Worm (Caenorhabditis elegans) whole organism, L2 larva: ENCODE measurements around the gene sra-2.

Experiments used
- C34F6.9 ChIP-seq: fragments of 150-350 bp; optimal IDR thresholded peaks from 2 replicates; lab custom pipeline; 2014; ENCODE audit warnings: missing biosample characterization, missing genetic modification characterization
- F13H6.1 ChIP-seq: sonication (generic microtip); optimal IDR thresholded peaks from 2 replicates; lab custom pipeline; 2016; ENCODE audit warnings: missing genetic modification characterization, missing compliant biosample characterization
- Y55F3AM.14 ChIP-seq: fragments of 200-800 bp; sonication (Bioruptor generic); optimal IDR thresholded peaks from 2 replicates; lab custom pipeline; 2018; ENCODE audit warnings: mild to moderate bottlenecking, missing genetic modification characterization, missing compliant biosample characterization
- ZK546.5 ChIP-seq: sonication (generic microtip); optimal IDR thresholded peaks from 2 replicates; lab custom pipeline; 2017; ENCODE audit warnings: missing biosample characterization, missing genetic modification characterization
- aly-2 ChIP-seq: fragments of 150-350 bp; optimal IDR thresholded peaks from 2 replicates; lab custom pipeline; 2014; ENCODE audit warnings: missing biosample characterization, missing genetic modification characterization
- ama-1 ChIP-seq: fragments of 150-350 bp; optimal IDR thresholded peaks from 2 replicates; lab custom pipeline; 2018; ENCODE audit warnings: inconsistent platforms
- blmp-1 ChIP-seq: sonication (generic microtip); optimal IDR thresholded peaks from 2 replicates; lab custom pipeline; 2017; ENCODE audit warnings: missing genetic modification characterization, mild to moderate bottlenecking, missing compliant biosample characterization, antibody characterized with exemption, moderate library complexity; ENCODE audit not compliant: insufficient read depth
- ceh-16 ChIP-seq: fragments of 150-350 bp; optimal IDR thresholded peaks from 2 replicates; lab custom pipeline; 2014; ENCODE audit warnings: missing biosample characterization, missing genetic modification characterization
- crh-2 ChIP-seq: sonication (generic microtip); optimal IDR thresholded peaks from 2 replicates; lab custom pipeline; 2017; ENCODE audit warnings: missing biosample characterization, missing genetic modification characterization
- egl-27 ChIP-seq: sonication (generic microtip); optimal IDR thresholded peaks from 3 replicates; lab custom pipeline; 2017; ENCODE audit warnings: missing biosample characterization, missing genetic modification reagents, missing genetic modification characterization
- fos-1 ChIP-seq: fragments of 150-350 bp; optimal IDR thresholded peaks from 2 replicates; lab custom pipeline; 2014; ENCODE audit warnings: missing biosample characterization, missing genetic modification characterization
- gmeb-1 ChIP-seq: fragments of 150-350 bp; optimal IDR thresholded peaks from 2 replicates; lab custom pipeline; 2014; ENCODE audit warnings: missing biosample characterization, missing genetic modification characterization
- lin-11 ChIP-seq: fragments of 150-350 bp; sonication (generic microtip); optimal IDR thresholded peaks from 2 replicates; lab custom pipeline; 2014; ENCODE audit warnings: missing biosample characterization, missing genetic modification characterization, inconsistent platforms, mixed read lengths
- lsy-2 ChIP-seq, 2 experiments: fragments of 150-350 bp in 1 of 2; sonication (generic microtip) in 1 of 2; optimal IDR thresholded peaks; 2 replicates each; lab custom pipeline; 2014 to 2017; ENCODE audit warnings: missing biosample characterization in 2 of 2, missing genetic modification characterization in 2 of 2
- mab-5 ChIP-seq: fragments of 150-350 bp; optimal IDR thresholded peaks from 2 replicates; lab custom pipeline; 2014; ENCODE audit warnings: missing biosample characterization, missing genetic modification characterization
- mdl-1 ChIP-seq, 2 experiments: fragments of 150-350 bp in 1 of 2; sonication (generic microtip) in 1 of 2; optimal IDR thresholded peaks; 2 replicates each; lab custom pipeline; 2017; ENCODE audit warnings: missing biosample characterization in 2 of 2, missing genetic modification characterization in 2 of 2
- nhr-129 ChIP-seq: fragments of 150-350 bp; optimal IDR thresholded peaks from 2 replicates; lab custom pipeline; 2014; ENCODE audit warnings: missing biosample characterization, missing genetic modification characterization
- nhr-21 ChIP-seq: fragments of 150-350 bp; optimal IDR thresholded peaks from 2 replicates; lab custom pipeline; 2014; ENCODE audit warnings: missing biosample characterization, missing genetic modification characterization
- nhr-23 ChIP-seq: fragments of 150-350 bp; optimal IDR thresholded peaks from 2 replicates; lab custom pipeline; 2014; ENCODE audit warnings: missing biosample characterization, missing genetic modification reagents, missing genetic modification characterization
- nhr-25 ChIP-seq: fragments of 150-350 bp; sonication (generic microtip); optimal IDR thresholded peaks from 3 replicates; lab custom pipeline; 2014; ENCODE audit warnings: missing biosample characterization, missing genetic modification characterization
- nhr-6 ChIP-seq: fragments of 150-350 bp; optimal IDR thresholded peaks from 2 replicates; lab custom pipeline; 2014; ENCODE audit warnings: missing biosample characterization, missing genetic modification characterization
- nhr-77 ChIP-seq: fragments of 150-350 bp; optimal IDR thresholded peaks from 2 replicates; lab custom pipeline; 2014; ENCODE audit warnings: missing biosample characterization, missing genetic modification characterization
- peb-1 ChIP-seq: fragments of 150-350 bp; optimal IDR thresholded peaks from 2 replicates; lab custom pipeline; 2014; ENCODE audit warnings: missing biosample characterization, missing genetic modification characterization
- sem-4 ChIP-seq: fragments of 150-350 bp; optimal IDR thresholded peaks from 2 replicates; lab custom pipeline; 2014; ENCODE audit warnings: missing biosample characterization, missing genetic modification reagents, missing genetic modification characterization
- skn-1 ChIP-seq: sonication (generic microtip); optimal IDR thresholded peaks from 2 replicates; lab custom pipeline; 2017; ENCODE audit warnings: missing biosample characterization, missing genetic modification characterization
- sma-3 ChIP-seq: sonication (generic microtip); optimal IDR thresholded peaks from 2 replicates; lab custom pipeline; 2016; ENCODE audit warnings: missing genetic modification reagents, missing genetic modification characterization, missing compliant biosample characterization
- sma-9 ChIP-seq, 2 experiments: fragments of 150-350 bp in 1 of 2; sonication (generic microtip) in 1 of 2; optimal IDR thresholded peaks; 2 replicates each; lab custom pipeline; 2014 to 2016; ENCODE audit warnings: missing genetic modification characterization in 2 of 2, mild to moderate bottlenecking in 1 of 2, missing biosample characterization in 1 of 2, missing compliant biosample characterization in 1 of 2, missing genetic modification reagents in 1 of 2, moderate library complexity in 1 of 2
- unc-39 ChIP-seq: fragments of 150-350 bp; optimal IDR thresholded peaks from 2 replicates; lab custom pipeline; 2014; ENCODE audit warnings: missing biosample characterization, missing genetic modification characterization
- unc-55 ChIP-seq: fragments of 150-350 bp; sonication (generic microtip); optimal IDR thresholded peaks from 3 replicates; lab custom pipeline; 2014; ENCODE audit warnings: missing biosample characterization, missing genetic modification reagents, missing genetic modification characterization
- ztf-11 ChIP-seq: sonication (generic microtip); optimal IDR thresholded peaks from 2 replicates; lab custom pipeline; 2017; ENCODE audit warnings: missing biosample characterization, missing genetic modification characterization
- ztf-4 ChIP-seq: fragments of 150-350 bp; optimal IDR thresholded peaks from 2 replicates; lab custom pipeline; 2014; ENCODE audit warnings: missing biosample characterization, missing genetic modification characterization

Gene sra-2

DNA sequence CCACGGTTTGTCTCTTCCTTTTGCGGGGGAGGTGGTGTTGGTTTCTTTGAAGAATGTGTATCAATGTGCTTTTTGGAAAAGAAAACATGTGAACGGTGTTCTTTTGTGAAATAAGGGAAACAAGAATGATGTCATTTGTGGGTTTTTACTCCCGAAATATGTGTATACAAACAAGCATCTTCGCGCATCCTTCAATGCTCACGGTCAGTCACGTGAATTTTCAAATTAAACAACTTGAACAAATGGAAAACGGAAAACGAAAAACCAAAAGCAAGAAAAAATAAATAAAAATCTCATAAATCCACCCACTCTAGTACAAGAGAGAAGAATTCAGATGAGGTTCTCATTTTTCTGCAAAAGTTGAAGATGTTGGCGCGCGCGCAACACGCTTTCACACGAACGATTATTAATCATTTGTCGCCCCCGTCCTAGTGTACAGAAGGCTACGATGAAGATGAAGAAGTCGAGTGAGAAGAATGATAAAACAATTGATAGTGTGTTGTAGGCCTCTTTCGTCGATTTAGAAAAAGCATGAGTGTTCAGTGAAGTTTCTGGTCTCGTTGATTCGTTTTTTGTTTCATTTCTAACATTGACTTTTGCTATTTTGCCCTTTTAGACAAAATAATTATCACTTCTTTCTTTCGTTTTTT is 43.4 kb upstream of the sra-2 start:
- TF ChIP-seq sma-9 (GFP tag; optimal IDR thresholded peaks at IDR 0.05; lab: Kevin White, UChicago) = peak; percentile 6
- TF ChIP-seq sma-9 (tag; optimal IDR thresholded peaks at IDR 0.05; lab: Kevin White, UChicago) = no peak
- peak; percentile 37 for TF ChIP-seq nhr-21 (tag; lab: Kevin White, UChicago)
- TF ChIP-seq mab-5 = no peak
- TF ChIP-seq fos-1 (tag; lab: Kevin White, UChicago) = peak; percentile 7

ce11 chrII:9487337-9487950 is 41.1 kb upstream of the sra-2 start, which contains the start of gene T19H5.4:
Gene T19H5.4, minus strand, starts transcription at chrII:9487387.
- peak; percentile 65 for TF ChIP-seq egl-27 (tag; lab: Kevin White, UChicago)
- peak; percentile 64 for TF ChIP-seq fos-1 (tag; lab: Kevin White, UChicago)
- peak; percentile 93 for TF ChIP-seq sma-9 (GFP tag; optimal IDR thresholded peaks at IDR 0.05; lab: Kevin White, UChicago)
- TF ChIP-seq sma-9 (tag; optimal IDR thresholded peaks at IDR 0.05; lab: Kevin White, UChicago) = no peak
- peak; percentile 24 for TF ChIP-seq ztf-4
- peak; percentile 54 for TF ChIP-seq F13H6.1 (tag; lab: Kevin White, UChicago)
- peak; percentile 29 for TF ChIP-seq lin-11 (tag; lab: Kevin White, UChicago)
- peak; percentile 57 for TF ChIP-seq nhr-25
- no peak for TF ChIP-seq sem-4 (tag; lab: Kevin White, UChicago)
- TF ChIP-seq unc-55 = no peak
- TF ChIP-seq ZK546.5 = no peak
- peak; percentile 6 for TF ChIP-seq Y55F3AM.14 (GFP tag; lab: Kevin White, UChicago)
- peak in 1 of 2 experiments; percentile 30 for TF ChIP-seq lsy-2 (tag; optimal IDR thresholded peaks at IDR 0.05; lab: Kevin White, UChicago)
- peak; percentile 42 for TF ChIP-seq gmeb-1 (tag; lab: Kevin White, UChicago)
- peak; percentile 2 for TF ChIP-seq C34F6.9
- TF ChIP-seq nhr-21 (tag; lab: Kevin White, UChicago) = peak; percentile 64
- no peak for TF ChIP-seq unc-39
- TF ChIP-seq aly-2 (tag; lab: Kevin White, UChicago) = no peak
- TF ChIP-seq nhr-129 (tag; lab: Kevin White, UChicago) = peak; percentile 18
- TF ChIP-seq blmp-1 (tag; lab: Kevin White, UChicago) = peak; percentile 53
- TF ChIP-seq sma-3 (GFP tag; lab: Kevin White, UChicago) = peak; percentile 61
- TF ChIP-seq mdl-1 (tag; optimal IDR thresholded peaks at IDR 0.05; lab: Kevin White, UChicago) = peak; percentile 56 to 59
- no peak for TF ChIP-seq ceh-16 (tag; lab: Kevin White, UChicago)

DNA sequence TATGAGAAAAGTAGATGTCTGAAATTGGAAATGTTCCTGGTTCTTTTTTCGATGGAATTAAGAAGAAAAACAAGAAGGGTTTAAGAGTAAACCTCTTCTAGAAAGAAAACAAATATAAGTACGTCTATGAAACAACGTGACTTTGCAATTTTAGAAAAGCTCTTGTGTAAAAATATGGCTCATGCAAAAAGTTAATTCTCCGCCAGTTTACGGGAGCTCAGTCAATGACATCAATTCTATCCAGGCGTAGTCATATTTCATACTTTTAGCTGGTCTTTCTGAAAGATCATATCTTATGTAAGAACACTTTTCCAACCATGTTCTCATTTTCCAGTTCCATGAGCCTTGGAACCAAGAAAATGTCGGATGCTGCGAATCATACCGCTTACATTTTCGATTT is 38.7 kb upstream of the sra-2 start:
- no peak for TF ChIP-seq C34F6.9
- no peak for TF ChIP-seq ZK546.5
- TF ChIP-seq lsy-2 (tag; optimal IDR thresholded peaks at IDR 0.05; lab: Kevin White, UChicago) = no peak
- no peak for TF ChIP-seq peb-1 (tag; lab: Kevin White, UChicago)
- TF ChIP-seq egl-27 (tag; lab: Kevin White, UChicago) = no peak
- TF ChIP-seq nhr-77 (tag; lab: Kevin White, UChicago) = no peak
- TF ChIP-seq nhr-129 (tag; lab: Kevin White, UChicago) = no peak
- TF ChIP-seq sma-9 (GFP tag; optimal IDR thresholded peaks at IDR 0.05; lab: Kevin White, UChicago) = no peak
- no peak for TF ChIP-seq sma-9 (tag; optimal IDR thresholded peaks at IDR 0.05; lab: Kevin White, UChicago)
- TF ChIP-seq, all 48 proteins: peak for 0

ce11 chrII:9490589-9490988 is 38.0 kb upstream of the sra-2 start:
- TF ChIP-seq skn-1 (tag; lab: Kevin White, UChicago) (no peak), nhr-23 (tag; lab: Kevin White, UChicago) (no peak), unc-39 (no peak), crh-2 (tag; lab: Kevin White, UChicago) (no peak), ZK546.5 (no peak), F13H6.1 (tag; lab: Kevin White, UChicago) (no peak), nhr-129 (tag; lab: Kevin White, UChicago) (no peak), ama-1 (lab: Kevin White, UChicago) (no peak), lsy-2 (tag; optimal IDR thresholded peaks at IDR 0.05; lab: Kevin White, UChicago) (peak in 1 of 2 experiments; percentile 14), sma-9 (GFP tag; optimal IDR thresholded peaks at IDR 0.05; lab: Kevin White, UChicago) (peak; percentile 55), sma-9 (tag; optimal IDR thresholded peaks at IDR 0.05; lab: Kevin White, UChicago) (no peak), ztf-11 (tag; lab: Kevin White, UChicago) (no peak), nhr-25 (peak; percentile 8), fos-1 (tag; lab: Kevin White, UChicago) (no peak), nhr-6 (no peak), sma-3 (GFP tag; lab: Kevin White, UChicago) (no peak)
